Worm (Caenorhabditis elegans): ENCODE measurements around the gene coq-2.

The coq-2 gene

DNA sequence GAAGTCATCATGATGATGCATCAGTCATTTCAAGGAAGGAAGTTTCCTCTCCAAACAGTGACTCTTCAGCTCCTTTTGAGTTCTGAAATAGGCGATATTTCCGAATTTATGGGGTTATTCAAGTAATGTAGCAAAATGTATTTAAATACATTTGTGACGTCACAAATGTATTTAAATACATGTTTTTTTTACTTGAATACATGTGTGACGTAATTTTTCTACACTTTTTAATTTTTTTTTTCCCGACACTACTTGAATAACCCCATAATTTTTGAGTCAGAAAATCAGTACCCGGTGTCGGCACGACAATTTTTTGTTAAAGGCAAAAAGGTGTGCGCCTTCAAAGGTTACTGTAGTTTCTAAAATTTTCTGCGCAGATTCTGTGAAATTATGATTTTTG, 39.2 kb downstream of the coq-2 start:
- no peak for TF ChIP-seq lin-32 (GFP tag; optimal IDR thresholded peaks at IDR 0.05)
- no peak for TF ChIP-seq flh-1 (GFP tag; optimal IDR thresholded peaks at IDR 0.05)
- TF ChIP-seq ceh-83 (GFP tag; optimal IDR thresholded peaks at IDR 0.05) = no peak
- no peak for TF ChIP-seq unc-62 (GFP tag; optimal IDR thresholded peaks at IDR 0.05)
- TF ChIP-seq ceh-43 (GFP tag; optimal IDR thresholded peaks at IDR 0.05) = no peak
- TF ChIP-seq zip-8 (tag; optimal IDR thresholded peaks at IDR 0.05) = peak; percentile 91

DNA sequence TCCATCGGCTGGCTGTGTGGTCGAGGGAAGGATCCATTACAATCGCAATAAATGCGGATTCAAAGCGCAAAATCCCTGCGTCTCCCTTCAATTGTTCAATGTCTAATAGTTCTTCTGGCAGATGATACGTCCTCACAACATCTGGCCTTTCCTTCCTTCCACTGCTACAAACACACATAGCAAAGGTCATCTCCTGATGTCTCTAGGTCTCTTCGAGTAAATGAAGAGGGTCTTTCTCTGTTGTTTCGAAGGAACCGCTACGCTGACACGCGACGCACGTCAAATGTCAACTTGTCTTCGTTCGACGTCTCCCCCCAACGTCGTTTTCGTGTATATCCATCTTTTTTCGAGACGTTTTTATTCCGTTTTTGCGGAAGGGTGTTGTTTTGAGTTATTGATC, 43.1 kb downstream of the coq-2 start:
- TF ChIP-seq unc-39 (tag; optimal IDR thresholded peaks at IDR 0.05) (peak; percentile 2), sptf-1 (tag; optimal IDR thresholded peaks at IDR 0.05) (peak; percentile 53), nhr-76 (tag; optimal IDR thresholded peaks at IDR 0.05) (no peak), lsy-2 (tag; optimal IDR thresholded peaks at IDR 0.05) (peak; percentile 55), mab-5 (tag; optimal IDR thresholded peaks at IDR 0.05) (no peak), M03D4.4 (tag; optimal IDR thresholded peaks at IDR 0.05) (peak; percentile 53), ham-2 (GFP tag; optimal IDR thresholded peaks at IDR 0.05) (peak; percentile 74), nhr-2 (tag; optimal IDR thresholded peaks at IDR 0.05) (peak; percentile 88), sem-2 (GFP tag; optimal IDR thresholded peaks at IDR 0.05) (no peak), nhr-28 (tag; optimal IDR thresholded peaks at IDR 0.05) (no peak), tbx-8 (GFP tag; optimal IDR thresholded peaks at IDR 0.05) (peak; percentile 3), unc-62 (GFP tag; optimal IDR thresholded peaks at IDR 0.05) (peak; percentile 100), ceh-83 (GFP tag; optimal IDR thresholded peaks at IDR 0.05) (no peak), mep-1 (tag; optimal IDR thresholded peaks at IDR 0.05) (peak; percentile 67), lin-32 (GFP tag; optimal IDR thresholded peaks at IDR 0.05) (peak; percentile 81), nhr-12 (tag; optimal IDR thresholded peaks at IDR 0.05) (no peak), hlh-1 (tag; optimal IDR thresholded peaks at IDR 0.05) (peak; percentile 93), ceh-43 (GFP tag; optimal IDR thresholded peaks at IDR 0.05) (no peak), elt-1 (tag; optimal IDR thresholded peaks at IDR 0.05; ENCODE audit: borderline replicate concordance, insufficient read depth) (peak; percentile 22), blmp-1 (tag; optimal IDR thresholded peaks at IDR 0.05) (no peak), bed-3 (GFP tag; optimal IDR thresholded peaks at IDR 0.05) (no peak), unc-120 (tag; optimal IDR thresholded peaks at IDR 0.05; ENCODE audit: poor library complexity, severe bottlenecking) (peak; percentile 76), nhr-237 (tag; optimal IDR thresholded peaks at IDR 0.05) (no peak), lin-13 (tag; optimal IDR thresholded peaks at IDR 0.05) (peak; percentile 58), zip-8 (tag; optimal IDR thresholded peaks at IDR 0.05) (no peak), flh-1 (GFP tag; optimal IDR thresholded peaks at IDR 0.05) (no peak), cnd-1 (tag; optimal IDR thresholded peaks at IDR 0.05) (peak; percentile 95), pha-4 (tag; optimal IDR thresholded peaks at IDR 0.05) (no peak), ztf-11 (tag; optimal IDR thresholded peaks at IDR 0.05) (peak; percentile 30), ceh-39 (tag; optimal IDR thresholded peaks at IDR 0.05) (peak; percentile 66), drap-1 (GFP tag; optimal IDR thresholded peaks at IDR 0.05) (peak; percentile 13), snpc-4 (tag; optimal IDR thresholded peaks at IDR 0.05) (no peak), mls-2 (tag; optimal IDR thresholded peaks at IDR 0.05) (peak; percentile 55), elt-3 (tag; optimal IDR thresholded peaks at IDR 0.05) (no peak), ces-1 (GFP tag; optimal IDR thresholded peaks at IDR 0.05) (no peak)

ce11 chrIII:6979584-6979983, 43.8 kb downstream of the coq-2 start, which contains the start of gene ceh-20:
TSS of gene ceh-20 (plus strand) at chrIII:6979884.
- no peak for TF ChIP-seq nhr-2 (tag; optimal IDR thresholded peaks at IDR 0.05)

DNA sequence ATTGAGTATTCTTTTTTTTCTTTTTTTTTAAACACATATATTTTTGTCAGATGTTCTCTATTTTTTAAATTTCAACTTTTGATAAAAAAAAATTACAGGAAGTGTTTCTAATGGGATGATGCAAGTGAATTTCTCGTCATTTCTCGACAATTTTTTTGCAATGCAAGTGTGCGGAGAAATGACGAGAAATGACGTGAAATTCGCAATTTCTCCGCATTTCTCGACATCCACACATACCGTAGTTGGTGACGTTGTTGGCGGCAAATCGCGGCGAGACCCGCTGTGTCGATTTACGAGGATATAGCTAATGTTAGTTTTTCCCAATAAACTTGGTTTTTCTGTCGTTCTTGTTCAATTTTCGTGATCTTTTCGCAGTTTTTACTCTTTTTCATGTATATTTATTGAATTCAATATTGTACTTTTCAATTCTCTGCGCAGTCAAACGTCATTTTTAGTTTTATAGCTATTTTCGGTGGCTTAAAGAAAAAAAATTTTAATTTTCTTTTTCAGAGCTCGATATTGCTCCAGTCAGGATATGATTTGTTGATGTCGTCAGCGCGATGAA, 46.3 kb downstream of the coq-2 start, which contains the start of gene F31E3.6:
Gene F31E3.6, plus strand, starts transcription at position 93 of the 565 bp plus-strand sequence.
- peak; percentile 35 for TF ChIP-seq lsy-2 (tag; optimal IDR thresholded peaks at IDR 0.05)
